Worm (Caenorhabditis elegans): ENCODE measurements around the gene nep-17.

nep-17 gene

DNA sequence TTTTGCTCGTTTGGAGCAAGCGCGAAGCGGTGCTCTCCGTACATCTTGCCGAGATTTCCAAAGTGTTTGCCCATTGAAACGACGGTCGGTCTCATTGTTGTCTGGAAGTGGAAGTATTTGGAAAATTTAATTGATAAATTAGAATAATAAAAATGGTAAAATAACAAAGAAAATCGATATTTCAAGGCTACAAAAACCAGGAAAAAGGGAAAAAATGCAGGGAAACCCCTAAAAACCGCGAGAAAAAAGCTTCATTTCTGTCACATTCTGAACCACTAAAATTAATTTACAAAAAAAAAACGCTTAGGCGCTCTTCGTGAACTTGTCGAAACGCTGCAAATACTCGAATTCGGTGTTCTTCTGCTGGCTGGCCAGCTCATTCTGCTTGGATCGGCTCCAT lies 14.7 kb upstream of the nep-17 start, which contains the start of gene F45H10.2:
F45H10.2 (minus strand) TSS at position 101 of the 400 bp plus-strand sequence.
- no peak for TF ChIP-seq che-1 (tag; optimal IDR thresholded peaks at IDR 0.05)
- TF ChIP-seq lim-6 (tag; optimal IDR thresholded peaks at IDR 0.05) = no peak
- TF ChIP-seq dve-1 (tag; optimal IDR thresholded peaks at IDR 0.05) = no peak
- no peak for TF ChIP-seq C08G9.2 (tag; optimal IDR thresholded peaks at IDR 0.05)
- TF ChIP-seq hlh-15 (tag; optimal IDR thresholded peaks at IDR 0.05) = no peak
- TF ChIP-seq sox-2 (GFP tag; IDR thresholded peaks at IDR 0.05) = no peak
- no peak for TF ChIP-seq ceh-30 (tag; optimal IDR thresholded peaks at IDR 0.05)
- no peak for TF ChIP-seq fkh-10 (GFP tag; optimal IDR thresholded peaks at IDR 0.05)
- TF ChIP-seq K09A11.1 (tag; optimal IDR thresholded peaks at IDR 0.05; ENCODE audit: insufficient read depth) = no peak
- TF ChIP-seq pat-9 (tag; optimal IDR thresholded peaks at IDR 0.05) = no peak
- TF ChIP-seq tbx-2 (tag; optimal IDR thresholded peaks at IDR 0.05) = no peak
- no peak for TF ChIP-seq eyg-1 (tag; optimal IDR thresholded peaks at IDR 0.05)
- no peak for TF ChIP-seq zip-5 (tag; optimal IDR thresholded peaks at IDR 0.05)
- no peak for TF ChIP-seq elt-2 (tag; optimal IDR thresholded peaks at IDR 0.05)
- TF ChIP-seq unc-3 (GFP tag; conservative IDR thresholded peaks at IDR 0.05) = no peak
- TF ChIP-seq unc-3 (tag; optimal IDR thresholded peaks at IDR 0.05) = no peak
- no peak for TF ChIP-seq ceh-14 (tag; optimal IDR thresholded peaks at IDR 0.05)
- TF ChIP-seq ceh-45 (GFP tag; IDR thresholded peaks at IDR 0.05) = no peak
- no peak for TF ChIP-seq dmd-4 (tag; optimal IDR thresholded peaks at IDR 0.05; ENCODE audit: borderline replicate concordance)
- TF ChIP-seq ceh-24 (tag; optimal IDR thresholded peaks at IDR 0.05) = no peak

- TF ChIP-seq pat-9 (tag; optimal IDR thresholded peaks at IDR 0.05) = no peak
- TF ChIP-seq pax-1 (tag; optimal IDR thresholded peaks at IDR 0.05) = no peak
Measured at ce11 chrII:13494175-13494650, 13.4 kb upstream of the nep-17 start, which contains the start of gene ndua-7. ndua-7 (minus strand) TSS chrII:13494600.

- TF ChIP-seq unc-42 (tag; optimal IDR thresholded peaks at IDR 0.05) = peak; percentile 68
- TF ChIP-seq unc-86 (tag; optimal IDR thresholded peaks at IDR 0.05) = no peak
- peak; percentile 9 for TF ChIP-seq nfya-1 (tag; optimal IDR thresholded peaks at IDR 0.05)
Measured at ce11 chrII:13494762-13495161, 12.9 kb upstream of the nep-17 start.

- TF ChIP-seq hlh-13 (GFP tag; optimal IDR thresholded peaks at IDR 0.05) (no peak), elt-2 (tag; optimal IDR thresholded peaks at IDR 0.05) (peak; percentile 58)
Measured at ce11 chrII:13495718-13496117, 11.9 kb upstream of the nep-17 start, which contains the start of gene drr-1. drr-1 (minus strand) TSS chrII:13495900.

- TF ChIP-seq pag-3 (tag; optimal IDR thresholded peaks at IDR 0.05; ENCODE audit: borderline replicate concordance) (no peak), dmd-4 (tag; optimal IDR thresholded peaks at IDR 0.05; ENCODE audit: borderline replicate concordance) (no peak), pha-2 (tag; optimal IDR thresholded peaks at IDR 0.05) (no peak), ttx-3 (tag; optimal IDR thresholded peaks at IDR 0.05) (no peak), gmeb-2 (tag; optimal IDR thresholded peaks at IDR 0.05) (no peak), unc-55 (GFP tag; optimal IDR thresholded peaks at IDR 0.05) (peak; percentile 98), ahr-1 (tag; optimal IDR thresholded peaks at IDR 0.05) (no peak), ceh-18 (tag; optimal IDR thresholded peaks at IDR 0.05) (peak; percentile 56), fkh-10 (GFP tag; optimal IDR thresholded peaks at IDR 0.05) (no peak), nfya-1 (tag; optimal IDR thresholded peaks at IDR 0.05) (peak; percentile 10), hlh-6 (tag; optimal IDR thresholded peaks at IDR 0.05) (no peak)
Measured at ce11 chrII:13500582-13500981, 7.0 kb upstream of the nep-17 start.

- TF ChIP-seq hlh-13 (GFP tag; optimal IDR thresholded peaks at IDR 0.05) (no peak), lim-6 (tag; optimal IDR thresholded peaks at IDR 0.05) (no peak), che-1 (tag; optimal IDR thresholded peaks at IDR 0.05) (no peak), fkh-10 (GFP tag; optimal IDR thresholded peaks at IDR 0.05) (no peak), unc-42 (tag; optimal IDR thresholded peaks at IDR 0.05) (no peak), zip-5 (tag; optimal IDR thresholded peaks at IDR 0.05) (no peak)
Measured at ce11 chrII:13501575-13501974, 6.0 kb upstream of the nep-17 start, which contains the start of gene F45H10.5. F45H10.5 (plus strand) TSS chrII:13501875.
